Worm (Caenorhabditis elegans) whole organism, young adult: ENCODE data around the gene W02B12.12.
A peak's percentile ranks its signal among the peaks of the same experiment; 100 is the strongest.

Experiments used
- B0336.3 ChIP-seq: fragments of 200-800 bp; sonication (Bioruptor generic); IDR thresholded peaks from 2 replicates; pipeline ENCODE4 v1.3.6; 2022; ENCODE audit warnings: missing genetic modification characterization, missing compliant biosample characterization
- C06A6.2 ChIP-seq: fragments of 200-800 bp; sonication (Bioruptor generic); conservative IDR thresholded peaks from 2 replicates; pipeline ENCODE4 v1.3.6; 2022; ENCODE audit warnings: missing genetic modification characterization, missing compliant biosample characterization
- C17E4.6 ChIP-seq: fragments of 200-800 bp; sonication (Bioruptor generic); IDR thresholded peaks from 2 replicates; pipeline ENCODE4 v1.3.6; 2022; ENCODE audit warnings: missing genetic modification reagents, missing genetic modification characterization, missing compliant biosample characterization
- F22D6.2 ChIP-seq: sonication (generic microtip); optimal IDR thresholded peaks from 2 replicates; lab custom pipeline; 2016; ENCODE audit warnings: mild to moderate bottlenecking, missing genetic modification characterization, missing compliant biosample characterization
- F37B4.10 ChIP-seq: fragments of 200-800 bp; sonication (Bioruptor generic); IDR thresholded peaks from 2 replicates; pipeline ENCODE4 v1.3.6; 2022; ENCODE audit warnings: missing genetic modification characterization, missing compliant biosample characterization
- F52B5.7 ChIP-seq: sonication (generic microtip); optimal IDR thresholded peaks from 2 replicates; lab custom pipeline; 2016; ENCODE audit warnings: mild to moderate bottlenecking, missing genetic modification characterization, missing compliant biosample characterization
- F55B11.4 ChIP-seq: sonication (generic microtip); optimal IDR thresholded peaks from 2 replicates; lab custom pipeline; 2016; ENCODE audit warnings: missing compliant biosample characterization, missing genetic modification characterization, borderline replicate concordance; ENCODE audit not compliant: insufficient read depth
- F57C9.4 ChIP-seq: sonication (generic microtip); optimal IDR thresholded peaks from 2 replicates; lab custom pipeline; 2017; ENCODE audit warnings: mild to moderate bottlenecking, missing genetic modification characterization, missing compliant biosample characterization
- T26A5.8 ChIP-seq: sonication (generic microtip); optimal IDR thresholded peaks from 2 replicates; lab custom pipeline; 2016; ENCODE audit warnings: missing genetic modification characterization, missing compliant biosample characterization
- Y53F4B.3 ChIP-seq: fragments of 200-800 bp; sonication (Bioruptor generic); IDR thresholded peaks from 2 replicates; pipeline ENCODE4 v1.3.6; 2022; ENCODE audit warnings: missing genetic modification reagents, missing genetic modification characterization, missing compliant biosample characterization
- atf-7 ChIP-seq: sonication (generic microtip); optimal IDR thresholded peaks from 2 replicates; lab custom pipeline; 2017; ENCODE audit warnings: mild to moderate bottlenecking, missing genetic modification characterization, missing compliant biosample characterization
- athp-1 ChIP-seq: sonication (generic microtip); optimal IDR thresholded peaks from 2 replicates; lab custom pipeline; 2017; ENCODE audit warnings: mild to moderate bottlenecking, missing genetic modification characterization, missing compliant biosample characterization
- attf-6 ChIP-seq: fragments of 200-800 bp; sonication (Bioruptor generic); IDR thresholded peaks from 2 replicates; pipeline ENCODE4 v1.3.6; 2022; ENCODE audit warnings: missing genetic modification reagents, missing genetic modification characterization, missing compliant biosample characterization
- bed-2 ChIP-seq: fragments of 200-800 bp; sonication (Bioruptor generic); IDR thresholded peaks from 2 replicates; pipeline ENCODE4 v1.3.6; 2022; ENCODE audit warnings: missing genetic modification reagents, missing genetic modification characterization, missing compliant biosample characterization
- cebp-1 ChIP-seq, 2 experiments: fragments of 200-800 bp in 1 of 2; sonication (Bioruptor generic) in 1 of 2; sonication (generic microtip) in 1 of 2; IDR thresholded peaks in 1 of 2; optimal IDR thresholded peaks in 1 of 2; 2 replicates each; pipeline versions ENCODE4 v1.3.6 to Lab custom; 2017 to 2022; ENCODE audit warnings: missing compliant biosample characterization in 2 of 2, missing genetic modification characterization in 2 of 2, mild to moderate bottlenecking in 1 of 2, missing genetic modification reagents in 1 of 2, moderate library complexity in 1 of 2
- ceh-58 ChIP-seq: fragments of 200-800 bp; sonication (Bioruptor generic); IDR thresholded peaks from 2 replicates; pipeline ENCODE4 v1.3.6; 2022; ENCODE audit warnings: missing genetic modification characterization, missing compliant biosample characterization
- ceh-79 ChIP-seq: sonication (generic microtip); optimal IDR thresholded peaks from 2 replicates; lab custom pipeline; 2017; ENCODE audit warnings: mild to moderate bottlenecking, missing genetic modification characterization, missing compliant biosample characterization
- dpff-1 ChIP-seq: sonication (generic microtip); optimal IDR thresholded peaks from 2 replicates; lab custom pipeline; 2017; ENCODE audit warnings: mild to moderate bottlenecking, missing genetic modification characterization, missing compliant biosample characterization
- efl-1 ChIP-seq: fragments of 150-350 bp; optimal IDR thresholded peaks from 2 replicates; lab custom pipeline; 2014; ENCODE audit warnings: missing biosample characterization, missing genetic modification reagents, missing genetic modification characterization
- egl-18 ChIP-seq: fragments of 200-800 bp; sonication (Bioruptor generic); IDR thresholded peaks from 2 replicates; pipeline ENCODE4 v1.3.6; 2022; ENCODE audit warnings: missing genetic modification reagents, missing genetic modification characterization, missing compliant biosample characterization
- fkh-3 ChIP-seq: sonication (generic microtip); optimal IDR thresholded peaks from 2 replicates; lab custom pipeline; 2016; ENCODE audit warnings: mild to moderate bottlenecking, missing genetic modification characterization, missing compliant biosample characterization
- hlh-12 ChIP-seq: sonication (generic microtip); optimal IDR thresholded peaks from 2 replicates; lab custom pipeline; 2016; ENCODE audit warnings: missing genetic modification characterization, missing compliant biosample characterization
- hlh-26 ChIP-seq: fragments of 200-800 bp; sonication (Bioruptor generic); conservative IDR thresholded peaks from 2 replicates; pipeline ENCODE4 v1.3.6; 2022; ENCODE audit warnings: missing genetic modification reagents, missing genetic modification characterization, missing compliant biosample characterization
- hmg-20 ChIP-seq: fragments of 200-800 bp; sonication (Bioruptor generic); IDR thresholded peaks from 2 replicates; pipeline ENCODE4 v1.3.6; 2022; ENCODE audit warnings: missing genetic modification reagents, missing genetic modification characterization, missing compliant biosample characterization
- hrde-1 ChIP-seq: sonication (generic microtip); optimal IDR thresholded peaks from 2 replicates; lab custom pipeline; 2016; ENCODE audit warnings: missing genetic modification characterization, mild to moderate bottlenecking, missing compliant biosample characterization, moderate library complexity, missing genotype, missing genetic modification reagents, borderline replicate concordance
- hsf-1 ChIP-seq: fragments of 200-800 bp; sonication (Bioruptor generic); IDR thresholded peaks from 2 replicates; pipeline ENCODE4 v1.3.6; 2022; ENCODE audit warnings: missing genetic modification reagents, missing genetic modification characterization, missing compliant biosample characterization
- lag-1 ChIP-seq: fragments of 200-800 bp; sonication (Bioruptor generic); IDR thresholded peaks from 2 replicates; pipeline ENCODE4 v1.3.6; 2022; ENCODE audit warnings: missing genetic modification reagents, missing genetic modification characterization, missing compliant biosample characterization
- let-526 ChIP-seq: fragments of 200-800 bp; sonication (Bioruptor generic); IDR thresholded peaks from 2 replicates; pipeline ENCODE4 v1.3.6; 2022; ENCODE audit warnings: missing genetic modification reagents, missing genetic modification characterization, missing compliant biosample characterization
- lin-26 ChIP-seq: fragments of 200-800 bp; sonication (Bioruptor generic); IDR thresholded peaks from 2 replicates; pipeline ENCODE4 v1.3.6; 2022; ENCODE audit warnings: missing genetic modification reagents, missing genetic modification characterization, missing compliant biosample characterization
- lir-1 ChIP-seq: fragments of 200-800 bp; sonication (Bioruptor generic); conservative IDR thresholded peaks from 2 replicates; pipeline ENCODE4 v1.3.6; 2022; ENCODE audit warnings: missing genetic modification reagents, missing genetic modification characterization, missing compliant biosample characterization
- lsy-27 ChIP-seq: sonication (generic microtip); optimal IDR thresholded peaks from 2 replicates; lab custom pipeline; 2017; ENCODE audit warnings: missing genetic modification characterization, mild to moderate bottlenecking, missing compliant biosample characterization, antibody characterized with exemption, missing genotype, borderline replicate concordance; ENCODE audit not compliant: insufficient read depth
- madf-10 ChIP-seq: sonication (generic microtip); optimal IDR thresholded peaks from 2 replicates; lab custom pipeline; 2016; ENCODE audit warnings: mild to moderate bottlenecking, missing genetic modification characterization, missing compliant biosample characterization
- madf-8 ChIP-seq: fragments of 200-800 bp; sonication (Bioruptor generic); conservative IDR thresholded peaks from 2 replicates; pipeline ENCODE4 v1.3.6; 2022; ENCODE audit warnings: missing genetic modification reagents, missing genetic modification characterization, missing compliant biosample characterization
- mes-4 ChIP-seq: sonication (generic microtip); optimal IDR thresholded peaks from 2 replicates; lab custom pipeline; 2016; ENCODE audit warnings: missing genotype, missing genetic modification characterization, missing compliant biosample characterization
- mxl-1 ChIP-seq: sonication (generic microtip); optimal IDR thresholded peaks from 2 replicates; lab custom pipeline; 2016; ENCODE audit warnings: missing genetic modification characterization, missing compliant biosample characterization
- nfya-2 ChIP-seq: fragments of 200-800 bp; sonication (Bioruptor generic); IDR thresholded peaks from 2 replicates; pipeline ENCODE4 v1.3.6; 2022; ENCODE audit warnings: missing genetic modification reagents, missing genetic modification characterization, missing compliant biosample characterization
- nfyb-1 ChIP-seq: fragments of 200-800 bp; sonication (Bioruptor generic); IDR thresholded peaks from 2 replicates; pipeline ENCODE4 v1.3.6; 2022; ENCODE audit warnings: missing genetic modification reagents, missing genetic modification characterization, missing compliant biosample characterization
- nhr-120 ChIP-seq: fragments of 200-800 bp; sonication (Bioruptor generic); IDR thresholded peaks from 2 replicates; pipeline ENCODE4 v1.3.6; 2022; ENCODE audit warnings: missing genetic modification characterization, missing compliant biosample characterization
- nhr-90 ChIP-seq: sonication (generic microtip); optimal IDR thresholded peaks from 2 replicates; lab custom pipeline; 2016; ENCODE audit warnings: missing genotype, mild to moderate bottlenecking, missing genetic modification characterization, missing compliant biosample characterization
- pbrm-1 ChIP-seq: fragments of 200-800 bp; sonication (Bioruptor generic); IDR thresholded peaks from 2 replicates; pipeline ENCODE4 v1.3.6; 2022; ENCODE audit warnings: missing genetic modification reagents, missing genetic modification characterization, missing compliant biosample characterization
- repo-1 ChIP-seq: sonication (generic microtip); optimal IDR thresholded peaks from 2 replicates; lab custom pipeline; 2017; ENCODE audit warnings: mild to moderate bottlenecking, missing genetic modification characterization, missing compliant biosample characterization
- rpc-1 ChIP-seq, 2 experiments: fragments of 150-350 bp in 1 of 2; sonication (generic microtip) in 1 of 2; optimal IDR thresholded peaks; 2 replicates each; lab custom pipeline; 2014 to 2018; ENCODE audit warnings: missing biosample characterization in 1 of 2, missing genetic modification characterization in 1 of 2, missing genetic modification reagents in 1 of 2, missing genotype in 1 of 2
- unc-62 ChIP-seq: fragments of 150-350 bp; optimal IDR thresholded peaks from 2 replicates; lab custom pipeline; 2014; ENCODE audit warnings: missing biosample characterization, missing genetic modification reagents, missing genetic modification characterization
- xnd-1 ChIP-seq: sonication (generic microtip); optimal IDR thresholded peaks from 2 replicates; lab custom pipeline; 2016; ENCODE audit warnings: missing genotype, missing genetic modification reagents, missing genetic modification characterization, missing compliant biosample characterization
- zim-3 ChIP-seq: sonication (generic microtip); optimal IDR thresholded peaks from 2 replicates; lab custom pipeline; 2017; ENCODE audit warnings: mild to moderate bottlenecking, missing genetic modification characterization, moderate library complexity, missing compliant biosample characterization
- ztf-18 ChIP-seq: sonication (generic microtip); optimal IDR thresholded peaks from 2 replicates; lab custom pipeline; 2016; ENCODE audit warnings: missing genotype, mild to moderate bottlenecking, missing genetic modification characterization, missing compliant biosample characterization
- ztf-26 ChIP-seq: sonication (generic microtip); optimal IDR thresholded peaks from 2 replicates; lab custom pipeline; 2017; ENCODE audit warnings: missing genetic modification characterization, missing compliant biosample characterization
- ztf-3 ChIP-seq: fragments of 200-800 bp; sonication (Bioruptor generic); optimal IDR thresholded peaks from 2 replicates; lab custom pipeline; 2018; ENCODE audit warnings: mild to moderate bottlenecking, missing genetic modification characterization, missing compliant biosample characterization
- ztf-6 ChIP-seq: fragments of 200-800 bp; sonication (Bioruptor generic); IDR thresholded peaks from 2 replicates; pipeline ENCODE4 v1.3.6; 2022; ENCODE audit warnings: missing genetic modification reagents, missing genetic modification characterization, missing compliant biosample characterization

Gene W02B12.12

ce11 chrII:11453025-11453424 lies 26.0 kb downstream of the W02B12.12 start, which contains the start of gene rsp-1 (continued):
- TF ChIP-seq C06A6.2 = peak; percentile 45; the same call in 1 of the 2 replicates
- no peak for TF ChIP-seq lsy-27
- TF ChIP-seq T26A5.8 (tag; lab: Kevin White, UChicago) = no peak
- TF ChIP-seq hmg-20 = no peak
- TF ChIP-seq let-526 = peak; percentile 79
- TF ChIP-seq mxl-1 (tag; lab: Kevin White, UChicago) = no peak
- TF ChIP-seq ztf-3 = no peak
- TF ChIP-seq lir-1 (GFP tag; lab: Robert Waterston, UW) = 0 out of 2 replicates have a peak, but pooled peaks have one; percentile 39
- TF ChIP-seq nfyb-1 (GFP tag; lab: Robert Waterston, UW) = peak; percentile 86
- no peak for TF ChIP-seq unc-62 (GFP tag; lab: Kevin White, UChicago)
- TF ChIP-seq lin-26 (GFP tag; lab: Robert Waterston, UW) = no peak
- 0 out of 2 replicates have a peak, but pooled peaks have one; percentile 26 for TF ChIP-seq ztf-6 (GFP tag; lab: Robert Waterston, UW)
- TF ChIP-seq ztf-18 = peak; percentile 99
- TF ChIP-seq ceh-79 = no peak
- peak; percentile 71 for TF ChIP-seq ztf-26 (tag; lab: Kevin White, UChicago)
- peak; percentile 91 for TF ChIP-seq pbrm-1 (GFP tag; lab: Robert Waterston, UW)
- no peak for TF ChIP-seq rpc-1 (optimal IDR thresholded peaks at IDR 0.05; lab: Kevin White, UChicago)
- TF ChIP-seq rpc-1 (tag; optimal IDR thresholded peaks at IDR 0.05; lab: Kevin White, UChicago) = no peak
- TF ChIP-seq hrde-1 (tag; lab: Kevin White, UChicago) = peak; percentile 36
- no peak for TF ChIP-seq dpff-1
- peak; percentile 12; the same call in 1 of the 2 replicates for TF ChIP-seq hsf-1
- no peak for TF ChIP-seq nhr-120 (GFP tag; lab: Robert Waterston, UW)
- TF ChIP-seq zim-3 = no peak
- TF ChIP-seq cebp-1 (GFP tag; IDR thresholded peaks at IDR 0.05; lab: Robert Waterston, UW) = peak; percentile 52
- TF ChIP-seq cebp-1 (tag; optimal IDR thresholded peaks at IDR 0.05; lab: Kevin White, UChicago) = peak; percentile 89
- TF ChIP-seq fkh-3 (tag; lab: Kevin White, UChicago) = no peak
- TF ChIP-seq Y53F4B.3 (GFP tag; lab: Robert Waterston, UW) = no peak
- peak; percentile 16 for TF ChIP-seq F52B5.7
- peak; percentile 57 for TF ChIP-seq madf-8 (GFP tag; lab: Robert Waterston, UW)
- TF ChIP-seq nhr-90 (tag; lab: Kevin White, UChicago) = peak; percentile 23
- 0 out of 2 replicates have a peak, but pooled peaks have one; percentile 30 for TF ChIP-seq egl-18 (GFP tag; lab: Robert Waterston, UW)
- peak; percentile 69 for TF ChIP-seq C17E4.6 (GFP tag; lab: Robert Waterston, UW)
- no peak for TF ChIP-seq nfya-2 (GFP tag; lab: Robert Waterston, UW)
- no peak for TF ChIP-seq ceh-58
- no peak for TF ChIP-seq F55B11.4
- TF ChIP-seq F22D6.2 (tag; lab: Kevin White, UChicago) = peak; percentile 27
- no peak for TF ChIP-seq hlh-12 (tag; lab: Kevin White, UChicago)
- no peak for TF ChIP-seq F57C9.4 (tag; lab: Kevin White, UChicago)
- peak; percentile 66 for TF ChIP-seq atf-7
- peak; percentile 46 for TF ChIP-seq xnd-1
- peak; percentile 69 for TF ChIP-seq repo-1 (tag; lab: Kevin White, UChicago)
- no peak; the same call in 1 of the 2 replicates for TF ChIP-seq attf-6
- TF ChIP-seq hlh-26 (GFP tag; lab: Robert Waterston, UW) = no peak
- TF ChIP-seq F37B4.10 = no peak
- TF ChIP-seq athp-1 (tag; lab: Kevin White, UChicago) = peak; percentile 82
- peak; percentile 80 for TF ChIP-seq madf-10 (tag; lab: Kevin White, UChicago)
- TF ChIP-seq B0336.3 = peak; percentile 83
- TF ChIP-seq efl-1 (GFP tag; lab: Kevin White, UChicago) = peak; percentile 60
- no peak for TF ChIP-seq bed-2
- TF ChIP-seq lag-1 = 0 out of 2 replicates have a peak, but pooled peaks have one; percentile 48
- no peak for TF ChIP-seq mes-4 (tag; lab: Kevin White, UChicago)
